Fruit fly (Drosophila melanogaster) whole organism, prepupa: ENCODE data around the gene CG9673.

ENCODE experiments used
- CG11902 ChIP-seq: fragments of 200-800 bp; sonication (Bioruptor generic); optimal IDR thresholded peaks from 3 replicates; lab custom pipeline; 2016; ENCODE audit warnings: missing biosample characterization, missing genetic modification characterization
- CG16779 ChIP-seq: fragments of 200-800 bp; sonication (Bioruptor generic); optimal IDR thresholded peaks from 3 replicates; lab custom pipeline; 2017; ENCODE audit warnings: missing biosample characterization, mild to moderate bottlenecking, missing genetic modification characterization
- CG34406 ChIP-seq: fragments of 200-800 bp; sonication (Bioruptor generic); optimal IDR thresholded peaks from 3 replicates; lab custom pipeline; 2016; ENCODE audit warnings: missing biosample characterization, missing genetic modification characterization
- CG8632 ChIP-seq: fragments of 200-800 bp; sonication (Bioruptor generic); optimal IDR thresholded peaks from 3 replicates; lab custom pipeline; 2016; ENCODE audit warnings: missing biosample characterization, missing genetic modification characterization
- Hr4 ChIP-seq: fragments of 200-800 bp; sonication (Bioruptor generic); optimal IDR thresholded peaks from 3 replicates; lab custom pipeline; 2016; ENCODE audit warnings: missing biosample characterization, missing genetic modification characterization
- achi ChIP-seq: fragments of 200-800 bp; sonication (Bioruptor generic); optimal IDR thresholded peaks from 3 replicates; lab custom pipeline; 2016; ENCODE audit warnings: missing biosample characterization, missing genetic modification characterization
- dsx ChIP-seq: fragments of 200-800 bp; optimal IDR thresholded peaks from 3 replicates; lab custom pipeline; 2019; ENCODE audit warnings: missing biosample characterization, mild to moderate bottlenecking, missing genetic modification characterization, moderate library complexity; ENCODE audit not compliant: poor library complexity, severe bottlenecking
- esn ChIP-seq: fragments of 200-800 bp; sonication (Bioruptor generic); optimal IDR thresholded peaks from 2 replicates; lab custom pipeline; 2016; ENCODE audit warnings: missing biosample characterization, mild to moderate bottlenecking, missing genetic modification characterization, moderate library complexity
- fd85E ChIP-seq: fragments of 200-800 bp; sonication (Bioruptor generic); optimal IDR thresholded peaks from 3 replicates; lab custom pipeline; 2016; ENCODE audit warnings: missing biosample characterization, missing genetic modification characterization
- ss ChIP-seq, 2 experiments: fragments of 200-800 bp; sonication (Bioruptor generic); optimal IDR thresholded peaks; 2 replicates in 1 of 2; 3 replicates in 1 of 2; lab custom pipeline; 2017 to 2018; ENCODE audit warnings: mild to moderate bottlenecking in 2 of 2, missing biosample characterization in 2 of 2, missing genetic modification characterization in 2 of 2, moderate library complexity in 1 of 2

DNA sequence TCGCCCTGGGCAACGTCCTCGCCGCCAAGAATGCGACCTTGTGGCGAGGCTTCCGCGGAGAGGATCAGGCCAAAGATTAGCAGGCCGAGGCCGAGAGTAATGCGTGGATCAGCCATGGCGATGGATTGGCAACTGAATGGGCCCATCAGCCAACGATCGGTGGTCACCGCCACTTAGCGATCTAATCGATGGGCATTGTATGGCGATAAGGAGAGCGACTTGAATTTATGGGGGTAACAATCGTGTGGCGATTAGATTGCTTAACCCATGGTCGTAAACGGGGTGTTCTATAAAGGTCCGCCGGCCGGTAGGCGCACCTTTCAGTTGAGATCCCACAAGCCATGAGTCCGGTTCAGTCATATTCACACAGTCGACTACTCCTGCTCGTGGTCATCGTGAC lies at the start of gene CG9673, which contains the start of gene CG4653:
- no peak for TF ChIP-seq Hr4 (GFP tag; lab: Kevin White, UChicago)
- TF ChIP-seq CG11902 (GFP tag; lab: Kevin White, UChicago) = no peak
- no peak for TF ChIP-seq ss (GFP tag; optimal IDR thresholded peaks at IDR 0.05; lab: Kevin White, UChicago)
- no peak for TF ChIP-seq dsx
- TF ChIP-seq CG16779 (tag; lab: Kevin White, UChicago) = no peak
- no peak for TF ChIP-seq achi (GFP tag; lab: Kevin White, UChicago)
- no peak for TF ChIP-seq fd85E (GFP tag; lab: Kevin White, UChicago)
- TF ChIP-seq esn (GFP tag; lab: Kevin White, UChicago) = no peak
- no peak for TF ChIP-seq CG8632
- TF ChIP-seq CG34406 (GFP tag; lab: Kevin White, UChicago) = no peak
